Fruit fly (Drosophila melanogaster): ENCODE results near the gene CG33270.

The CG33270 gene

DNA sequence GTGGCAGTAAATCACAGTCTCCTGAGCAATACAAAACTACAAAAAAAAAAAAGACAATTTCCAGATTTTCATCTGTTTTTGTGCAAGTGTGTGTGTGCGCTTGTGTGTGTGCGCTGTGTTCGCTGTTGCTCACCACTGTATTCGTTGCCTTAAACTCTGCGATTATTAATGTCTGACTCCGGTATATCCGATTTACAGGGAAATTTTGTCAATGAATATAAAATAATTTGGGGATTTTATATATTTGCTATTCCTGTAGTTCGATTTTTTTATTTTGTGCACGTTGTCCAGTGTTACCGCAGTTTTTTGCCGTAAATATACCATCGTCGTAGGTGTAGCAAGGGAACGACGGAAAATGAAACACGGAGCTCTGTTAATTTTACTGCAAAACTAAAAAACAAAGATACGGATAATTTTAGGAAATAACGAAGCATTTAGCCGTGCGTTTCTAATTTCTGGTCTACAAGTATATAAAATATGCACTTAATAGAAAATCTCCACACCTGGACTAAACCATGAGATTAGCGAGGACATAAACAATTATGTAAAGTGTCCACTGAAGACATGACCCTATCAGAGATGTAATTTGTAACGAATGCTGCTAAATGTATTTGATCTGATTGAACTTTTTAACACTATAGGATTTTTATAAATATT is 30.9 kb upstream of the CG33270 start, which contains the start of gene Duba (continued):
- TF ChIP-seq CG10654 (GFP tag; optimal IDR thresholded peaks at IDR 0.05), result no peak
- TF ChIP-seq Ada2b (GFP tag; IDR thresholded peaks at IDR 0.05), result no peak
- no peak for TF ChIP-seq CG17328 (GFP tag; IDR thresholded peaks at IDR 0.05)
- TF ChIP-seq klu (GFP tag; IDR thresholded peaks at IDR 0.05), result no peak
- TF ChIP-seq MBD-R2 (GFP tag; IDR thresholded peaks at IDR 0.05), result peak; percentile 27; the same call in 1 of the 2 replicates
- TF ChIP-seq CG9609 (GFP tag; optimal IDR thresholded peaks at IDR 0.05), result no peak
- peak; percentile 95 for TF ChIP-seq CG30020 (tag; optimal IDR thresholded peaks at IDR 0.05)
- no peak for TF ChIP-seq Poxn (GFP tag; IDR thresholded peaks at IDR 0.05)
- peak; percentile 71 for TF ChIP-seq Med (GFP tag)
- TF ChIP-seq CG15479 (GFP tag; optimal IDR thresholded peaks at IDR 0.05), result no peak
- no peak for TF ChIP-seq CG2120 (GFP tag; optimal IDR thresholded peaks at IDR 0.05)
- no peak for TF ChIP-seq CG3163 (GFP tag; optimal IDR thresholded peaks at IDR 0.05)
- TF ChIP-seq kah (GFP tag; optimal IDR thresholded peaks at IDR 0.05), result no peak
- no peak for TF ChIP-seq bcd (GFP tag; optimal IDR thresholded peaks at IDR 0.05)
- no peak for TF ChIP-seq CG18619 (GFP tag; optimal IDR thresholded peaks at IDR 0.05)
- no peak for TF ChIP-seq HHEX (GFP tag; optimal IDR thresholded peaks at IDR 0.05)
- no peak for TF ChIP-seq psq (GFP tag; optimal IDR thresholded peaks at IDR 0.05)
- peak; percentile 56 for TF ChIP-seq Lhr (GFP tag; optimal IDR thresholded peaks at IDR 0.05)
- TF ChIP-seq CG11504 (tag; optimal IDR thresholded peaks at IDR 0.05), result peak; percentile 83
- no peak for TF ChIP-seq ems (GFP tag; optimal IDR thresholded peaks at IDR 0.05)
- no peak for TF ChIP-seq br (optimal IDR thresholded peaks at IDR 0.05)
- no peak for TF ChIP-seq bab2 (GFP tag; optimal IDR thresholded peaks at IDR 0.05)
- no peak for TF ChIP-seq HmgZ (tag; optimal IDR thresholded peaks at IDR 0.05)
- TF ChIP-seq ttk (GFP tag; IDR thresholded peaks at IDR 0.05), result no peak
- no peak for TF ChIP-seq Adf1 (GFP tag; IDR thresholded peaks at IDR 0.05)
- no peak for TF ChIP-seq az2 (GFP tag; optimal IDR thresholded peaks at IDR 0.05)
- peak; percentile 55 for TF ChIP-seq CG9797 (GFP tag; optimal IDR thresholded peaks at IDR 0.05)
- no peak for TF ChIP-seq pb (GFP tag; optimal IDR thresholded peaks at IDR 0.05)
- TF ChIP-seq slbo (GFP tag; IDR thresholded peaks at IDR 0.05), result peak; percentile 42; the same call in 1 of the 2 replicates
- TF ChIP-seq pita (GFP tag; optimal IDR thresholded peaks at IDR 0.05), result peak; percentile 63
- TF ChIP-seq CG6175 (GFP tag; IDR thresholded peaks at IDR 0.05), result no peak
- no peak for TF ChIP-seq Hmx (GFP tag; optimal IDR thresholded peaks at IDR 0.05)
- no peak for TF ChIP-seq ewg (GFP tag; optimal IDR thresholded peaks at IDR 0.05)
- peak; percentile 27; the same call in 1 of the 2 replicates for TF ChIP-seq Ptx1 (GFP tag; IDR thresholded peaks at IDR 0.05)
- no peak for TF ChIP-seq NK7.1 (GFP tag; optimal IDR thresholded peaks at IDR 0.05)
- peak; percentile 99 for TF ChIP-seq stwl (tag; optimal IDR thresholded peaks at IDR 0.05)
- TF ChIP-seq CG1233 (GFP tag; optimal IDR thresholded peaks at IDR 0.05), result no peak
- TF ChIP-seq jing (GFP tag; optimal IDR thresholded peaks at IDR 0.05), result no peak
- TF ChIP-seq CG17385 (GFP tag; optimal IDR thresholded peaks at IDR 0.05), result no peak
- no peak for TF ChIP-seq fd3F (GFP tag; optimal IDR thresholded peaks at IDR 0.05)
- no peak for TF ChIP-seq ro (GFP tag; IDR thresholded peaks at IDR 0.05)
- TF ChIP-seq CG9876 (GFP tag; optimal IDR thresholded peaks at IDR 0.05), result no peak
- TF ChIP-seq CG10431 (GFP tag; optimal IDR thresholded peaks at IDR 0.05), result no peak
- no peak for TF ChIP-seq CG6254 (GFP tag; optimal IDR thresholded peaks at IDR 0.05)
- TF ChIP-seq Sry-β (GFP tag; optimal IDR thresholded peaks at IDR 0.05), result no peak
- TF ChIP-seq Usf (GFP tag; optimal IDR thresholded peaks at IDR 0.05), result no peak
- TF ChIP-seq sob (GFP tag; IDR thresholded peaks at IDR 0.05), result no peak
- TF ChIP-seq cg (GFP tag; optimal IDR thresholded peaks at IDR 0.05), result peak; percentile 84
- no peak for TF ChIP-seq dmrt11E (tag; optimal IDR thresholded peaks at IDR 0.05)
- TF ChIP-seq eyg (GFP tag; optimal IDR thresholded peaks at IDR 0.05), result no peak
- no peak for TF ChIP-seq CG13624 (GFP tag; optimal IDR thresholded peaks at IDR 0.05)
- TF ChIP-seq Atf6 (GFP tag; IDR thresholded peaks at IDR 0.05), result no peak

Data from whole organism, embryonic.